Fruit fly (Drosophila melanogaster): ENCODE results near the gene CG5466.

The CG5466 gene

DNA sequence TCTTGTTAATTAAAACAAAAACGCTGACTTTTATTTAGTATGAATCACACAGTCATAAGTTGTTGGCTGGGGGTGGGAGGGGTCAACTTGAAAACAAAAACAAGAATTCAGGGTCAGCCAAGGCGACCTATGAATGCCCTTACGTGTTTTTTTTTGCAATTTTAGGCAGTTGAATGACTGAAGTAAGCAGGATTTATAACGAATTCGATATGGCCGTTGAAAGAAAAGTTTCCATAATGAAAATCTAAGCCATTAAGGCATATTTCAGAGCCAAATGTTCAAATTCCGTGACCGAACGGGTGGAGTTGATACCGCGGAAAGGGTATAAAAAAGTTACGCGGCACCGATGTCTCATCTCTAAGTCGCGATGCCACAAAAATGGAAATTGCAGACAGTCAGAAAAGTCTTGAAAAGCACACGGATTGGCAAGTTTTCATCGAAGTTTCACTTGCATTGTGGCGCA is 16.3 kb downstream of the CG5466 start (continued):
- TF ChIP-seq CG4282 (GFP tag; optimal IDR thresholded peaks at IDR 0.05): no peak
- peak; percentile 63; the same call in 1 of the 2 replicates for TF ChIP-seq vvl (GFP tag; IDR thresholded peaks at IDR 0.05)
- TF ChIP-seq CG3995 (GFP tag; optimal IDR thresholded peaks at IDR 0.05): peak; percentile 41
- TF ChIP-seq CG4360 (GFP tag; IDR thresholded peaks at IDR 0.05): peak; percentile 34; the same call in 1 of the 2 replicates
- peak; percentile 43 for TF ChIP-seq fd3F (GFP tag; optimal IDR thresholded peaks at IDR 0.05)
- TF ChIP-seq ttk (GFP tag; IDR thresholded peaks at IDR 0.05): peak; percentile 53
- TF ChIP-seq D19A (tag; optimal IDR thresholded peaks at IDR 0.05): peak; percentile 100
- TF ChIP-seq insv (GFP tag; optimal IDR thresholded peaks at IDR 0.05): no peak
- no peak for TF ChIP-seq CG2678 (tag; optimal IDR thresholded peaks at IDR 0.05)
- TF ChIP-seq kni (GFP tag; optimal IDR thresholded peaks at IDR 0.05): no peak
- peak; percentile 47 for TF ChIP-seq CG1792 (GFP tag; optimal IDR thresholded peaks at IDR 0.05)
- TF ChIP-seq mirr (GFP tag; optimal IDR thresholded peaks at IDR 0.05): no peak
- no peak for TF ChIP-seq CG12219 (GFP tag; optimal IDR thresholded peaks at IDR 0.05)
- TF ChIP-seq tio (GFP tag; optimal IDR thresholded peaks at IDR 0.05): no peak
- TF ChIP-seq D (optimal IDR thresholded peaks at IDR 0.05): no peak
- peak; percentile 42 for TF ChIP-seq D (GFP tag; optimal IDR thresholded peaks at IDR 0.05)
- peak; percentile 39 for TF ChIP-seq lbe (GFP tag; optimal IDR thresholded peaks at IDR 0.05)
- TF ChIP-seq pfk (GFP tag; optimal IDR thresholded peaks at IDR 0.05): no peak
- peak; percentile 38; the same call in 1 of the 3 replicates for TF ChIP-seq CG11560 (tag; IDR thresholded peaks at IDR 0.05)
- TF ChIP-seq Six4 (GFP tag; optimal IDR thresholded peaks at IDR 0.05): peak; percentile 72
- no peak for TF ChIP-seq knrl (GFP tag; IDR thresholded peaks at IDR 0.05; ENCODE audit: partially characterized antibody)
- peak; percentile 33 for TF ChIP-seq CG33213 (GFP tag; optimal IDR thresholded peaks at IDR 0.05)
- peak; percentile 28 for TF ChIP-seq Hand (GFP tag; optimal IDR thresholded peaks at IDR 0.05)
- TF ChIP-seq Dek (tag; optimal IDR thresholded peaks at IDR 0.05): no peak
- TF ChIP-seq Atf3 (GFP tag; optimal IDR thresholded peaks at IDR 0.05): peak; percentile 50
- peak; percentile 71; the same call in 1 of the 3 replicates for TF ChIP-seq Optix (GFP tag; IDR thresholded peaks at IDR 0.05)
- no peak for TF ChIP-seq corto (GFP tag; optimal IDR thresholded peaks at IDR 0.05)
- TF ChIP-seq CrebB (tag; optimal IDR thresholded peaks at IDR 0.05): peak; percentile 77
- peak; percentile 59 to 71 for TF ChIP-seq chif (GFP tag; optimal IDR thresholded peaks at IDR 0.05)
- peak; percentile 5 for TF ChIP-seq psq (GFP tag; optimal IDR thresholded peaks at IDR 0.05)
- no peak for TF ChIP-seq nerfin-1 (tag; optimal IDR thresholded peaks at IDR 0.05)
- TF ChIP-seq E2f2 (GFP tag; IDR thresholded peaks at IDR 0.05): peak; percentile 48
- no peak for TF ChIP-seq Neu2 (GFP tag; optimal IDR thresholded peaks at IDR 0.05; ENCODE audit: borderline replicate concordance)
- TF ChIP-seq Sox100B (GFP tag; optimal IDR thresholded peaks at IDR 0.05): no peak
- TF ChIP-seq CG12744 (GFP tag; optimal IDR thresholded peaks at IDR 0.05): no peak
- TF ChIP-seq CG10565 (GFP tag; optimal IDR thresholded peaks at IDR 0.05): no peak
- peak; percentile 59 for TF ChIP-seq fd96Cb (tag; optimal IDR thresholded peaks at IDR 0.05)
- TF ChIP-seq E2f1 (GFP tag; IDR thresholded peaks at IDR 0.05): peak; percentile 58; the same call in 1 of the 2 replicates
- peak; percentile 75 to 90 for TF ChIP-seq Pdp1 (GFP tag; optimal IDR thresholded peaks at IDR 0.05)
- no peak for TF ChIP-seq run (tag; optimal IDR thresholded peaks at IDR 0.05)
- peak; percentile 65 for TF ChIP-seq CG9609 (GFP tag; optimal IDR thresholded peaks at IDR 0.05)
- 0 out of 2 replicates have a peak, but pooled peaks have one; percentile 13 for TF ChIP-seq dimm (GFP tag; IDR thresholded peaks at IDR 0.05)
- no peak for TF ChIP-seq CG32767 (GFP tag; IDR thresholded peaks at IDR 0.05)
- TF ChIP-seq repo (GFP tag; optimal IDR thresholded peaks at IDR 0.05): peak; percentile 12
- TF ChIP-seq CG10321 (GFP tag; IDR thresholded peaks at IDR 0.05): no peak
- TF ChIP-seq CG5953 (GFP tag; IDR thresholded peaks at IDR 0.05): no peak
- peak; percentile 78 for TF ChIP-seq CHES-1-like (GFP tag; optimal IDR thresholded peaks at IDR 0.05)
- no peak for TF ChIP-seq Jarid2 (GFP tag; optimal IDR thresholded peaks at IDR 0.05)
- no peak for TF ChIP-seq Opbp (GFP tag; IDR thresholded peaks at IDR 0.05; ENCODE audit: partially characterized antibody)
- TF ChIP-seq CG18619 (GFP tag; optimal IDR thresholded peaks at IDR 0.05): no peak
- no peak for TF ChIP-seq ab (GFP tag; optimal IDR thresholded peaks at IDR 0.05)
